Worm (Caenorhabditis elegans) whole organism, L3 larva: ENCODE measurements around the gene F28H6.6.

Experiments
- R02D3.7 ChIP-seq: fragments of 150-350 bp; optimal IDR thresholded peaks from 2 replicates; lab custom pipeline; 2014; ENCODE audit warnings: missing biosample characterization, missing genetic modification characterization
- ZK546.5 ChIP-seq: sonication (generic microtip); optimal IDR thresholded peaks from 2 replicates; lab custom pipeline; 2017; ENCODE audit warnings: missing biosample characterization, missing genetic modification characterization
- aly-2 ChIP-seq: fragments of 150-350 bp; optimal IDR thresholded peaks from 2 replicates; lab custom pipeline; 2014; ENCODE audit warnings: missing biosample characterization, missing genetic modification characterization
- ama-1 ChIP-seq: fragments of 150-350 bp; optimal IDR thresholded peaks from 2 replicates; lab custom pipeline; 2018
- ceh-28 ChIP-seq: fragments of 150-350 bp; optimal IDR thresholded peaks from 2 replicates; lab custom pipeline; 2014; ENCODE audit warnings: missing biosample characterization, missing genetic modification reagents, missing genetic modification characterization
- ceh-9 ChIP-seq: sonication (generic microtip); optimal IDR thresholded peaks from 2 replicates; lab custom pipeline; 2018; ENCODE audit warnings: missing biosample characterization, missing genetic modification characterization
- daf-12 ChIP-seq: fragments of 150-350 bp; optimal IDR thresholded peaks from 2 replicates; lab custom pipeline; 2014; ENCODE audit warnings: missing biosample characterization, missing genetic modification reagents, missing genetic modification characterization
- egl-27 ChIP-seq: sonication (generic microtip); optimal IDR thresholded peaks from 4 replicates; lab custom pipeline; 2017; ENCODE audit warnings: missing biosample characterization, missing genetic modification reagents, missing genetic modification characterization
- egl-5 ChIP-seq: fragments of 150-350 bp; optimal IDR thresholded peaks from 2 replicates; lab custom pipeline; 2017; ENCODE audit warnings: missing biosample characterization, missing genetic modification reagents, missing genetic modification characterization, inconsistent platforms
- elt-1 ChIP-seq: fragments of 150-350 bp; optimal IDR thresholded peaks from 2 replicates; lab custom pipeline; 2014; ENCODE audit warnings: missing biosample characterization, missing genetic modification characterization
- elt-2 ChIP-seq: sonication (generic microtip); optimal IDR thresholded peaks from 2 replicates; lab custom pipeline; 2016; ENCODE audit warnings: missing genetic modification reagents, mild to moderate bottlenecking, missing genetic modification characterization, missing compliant biosample characterization
- elt-3 ChIP-seq, 3 experiments: fragments of 150-350 bp in 1 of 3; sonication (generic microtip) in 2 of 3; optimal IDR thresholded peaks; 2 replicates in 2 of 3; 4 replicates in 1 of 3; lab custom pipeline; 2014 to 2017; ENCODE audit warnings: missing biosample characterization in 3 of 3, missing genetic modification characterization in 3 of 3
- eor-1 ChIP-seq, 2 experiments: fragments of 150-350 bp; optimal IDR thresholded peaks; 2 replicates each; lab custom pipeline; 2014 to 2018; ENCODE audit warnings: missing biosample characterization in 2 of 2, missing genetic modification characterization in 2 of 2
- fkh-10 ChIP-seq: sonication (generic microtip); optimal IDR thresholded peaks from 2 replicates; lab custom pipeline; 2017; ENCODE audit warnings: missing biosample characterization, missing genetic modification reagents, missing genetic modification characterization
- fkh-2 ChIP-seq: fragments of 150-350 bp; optimal IDR thresholded peaks from 2 replicates; lab custom pipeline; 2014; ENCODE audit warnings: missing biosample characterization, missing genetic modification reagents, missing genetic modification characterization
- fos-1 ChIP-seq: fragments of 150-350 bp; optimal IDR thresholded peaks from 2 replicates; lab custom pipeline; 2014; ENCODE audit warnings: missing biosample characterization, missing genetic modification characterization
- hmg-11 ChIP-seq: sonication (generic microtip); optimal IDR thresholded peaks from 2 replicates; lab custom pipeline; 2016; ENCODE audit warnings: missing genetic modification characterization, missing compliant biosample characterization
- jun-1 ChIP-seq: fragments of 150-350 bp; optimal IDR thresholded peaks from 2 replicates; lab custom pipeline; 2014; ENCODE audit warnings: missing biosample characterization, missing genetic modification reagents, missing genetic modification characterization
- lin-15B ChIP-seq: fragments of 150-350 bp; optimal IDR thresholded peaks from 2 replicates; lab custom pipeline; 2014; ENCODE audit warnings: missing biosample characterization, missing genetic modification characterization
- lin-39 ChIP-seq: fragments of 150-350 bp; optimal IDR thresholded peaks from 2 replicates; lab custom pipeline; 2018; ENCODE audit warnings: missing biosample characterization, missing genetic modification reagents, missing genetic modification characterization
- lsy-12 ChIP-seq: sonication (generic microtip); optimal IDR thresholded peaks from 2 replicates; lab custom pipeline; 2016; ENCODE audit warnings: mild to moderate bottlenecking, missing genetic modification characterization, missing compliant biosample characterization
- mdl-1 ChIP-seq: fragments of 150-350 bp; optimal IDR thresholded peaks from 2 replicates; lab custom pipeline; 2014; ENCODE audit warnings: missing biosample characterization, missing genetic modification characterization
- mml-1 ChIP-seq: fragments of 150-350 bp; sonication (generic microtip); optimal IDR thresholded peaks from 3 replicates; lab custom pipeline; 2014; ENCODE audit warnings: missing biosample characterization, missing genetic modification characterization
- nfya-1 ChIP-seq: sonication (generic microtip); optimal IDR thresholded peaks from 2 replicates; lab custom pipeline; 2017; ENCODE audit warnings: missing genetic modification characterization, mild to moderate bottlenecking, missing compliant biosample characterization, antibody characterized with exemption, moderate library complexity; ENCODE audit not compliant: insufficient read depth
- nhr-11 ChIP-seq: fragments of 150-350 bp; optimal IDR thresholded peaks from 2 replicates; lab custom pipeline; 2014; ENCODE audit warnings: missing biosample characterization, missing genetic modification characterization
- nhr-23 ChIP-seq: fragments of 150-350 bp; optimal IDR thresholded peaks from 2 replicates; lab custom pipeline; 2014; ENCODE audit warnings: missing biosample characterization, missing genetic modification reagents, missing genetic modification characterization
- nhr-237 ChIP-seq: fragments of 150-350 bp; optimal IDR thresholded peaks from 2 replicates; lab custom pipeline; 2014; ENCODE audit warnings: missing biosample characterization, missing genetic modification characterization
- nhr-25 ChIP-seq: sonication (generic microtip); optimal IDR thresholded peaks from 2 replicates; lab custom pipeline; 2017; ENCODE audit warnings: missing biosample characterization, missing genetic modification characterization
- nhr-28 ChIP-seq: fragments of 150-350 bp; optimal IDR thresholded peaks from 2 replicates; lab custom pipeline; 2014; ENCODE audit warnings: missing biosample characterization, missing genetic modification characterization
- nhr-43 ChIP-seq: sonication (generic microtip); optimal IDR thresholded peaks from 2 replicates; lab custom pipeline; 2016; ENCODE audit warnings: mild to moderate bottlenecking, missing genetic modification characterization, missing compliant biosample characterization; ENCODE audit not compliant: poor library complexity, severe bottlenecking
- nhr-67 ChIP-seq: fragments of 150-350 bp; optimal IDR thresholded peaks from 2 replicates; lab custom pipeline; 2014; ENCODE audit warnings: missing biosample characterization, missing genetic modification characterization
- nhr-76 ChIP-seq: fragments of 150-350 bp; sonication (generic microtip); optimal IDR thresholded peaks from 5 replicates; lab custom pipeline; 2014; ENCODE audit warnings: missing biosample characterization, missing genetic modification characterization
- pqm-1 ChIP-seq: fragments of 150-350 bp; optimal IDR thresholded peaks from 2 replicates; lab custom pipeline; 2017; ENCODE audit warnings: missing biosample characterization, missing genetic modification characterization, inconsistent platforms
- sea-2 ChIP-seq: fragments of 150-350 bp; sonication (generic microtip); optimal IDR thresholded peaks from 4 replicates; lab custom pipeline; 2014; ENCODE audit warnings: missing biosample characterization, missing genetic modification reagents, missing genetic modification characterization
- snpc-4 ChIP-seq: fragments of 150-350 bp; optimal IDR thresholded peaks from 2 replicates; lab custom pipeline; 2014; ENCODE audit warnings: missing biosample characterization, missing genetic modification characterization
- tbx-2 ChIP-seq: sonication (generic microtip); optimal IDR thresholded peaks from 2 replicates; lab custom pipeline; 2016; ENCODE audit warnings: mild to moderate bottlenecking, missing genetic modification characterization, missing compliant biosample characterization
- unc-39 ChIP-seq: sonication (generic microtip); optimal IDR thresholded peaks from 4 replicates; lab custom pipeline; 2017; ENCODE audit warnings: missing biosample characterization, missing genetic modification characterization
- unc-62 ChIP-seq: fragments of 150-350 bp; sonication (generic microtip); optimal IDR thresholded peaks from 4 replicates; lab custom pipeline; 2014; ENCODE audit warnings: missing biosample characterization, missing genetic modification reagents, missing genetic modification characterization
- zag-1 ChIP-seq: fragments of 150-350 bp; optimal IDR thresholded peaks from 2 replicates; lab custom pipeline; 2014; ENCODE audit warnings: missing biosample characterization, missing genetic modification characterization
- ztf-11 ChIP-seq: fragments of 150-350 bp; optimal IDR thresholded peaks from 2 replicates; lab custom pipeline; 2014; ENCODE audit warnings: missing biosample characterization, missing genetic modification characterization
- ztf-4 ChIP-seq: fragments of 150-350 bp; optimal IDR thresholded peaks from 2 replicates; lab custom pipeline; 2014; ENCODE audit warnings: missing biosample characterization, missing genetic modification characterization

F28H6.6 gene

ce11 chrX:14098618-14099118, 27.0 kb downstream of the F28H6.6 start, which contains the start of gene F16B12.4:
TSS of gene F16B12.4 (minus strand) at chrX:14098668.
- TF ChIP-seq ceh-28 (tag; lab: Kevin White, UChicago) (no peak), nfya-1 (tag; lab: Kevin White, UChicago) (peak; percentile 22), hmg-11 (peak; percentile 11)

- TF ChIP-seq ztf-4 (tag; lab: Kevin White, UChicago) (no peak), daf-12 (tag; lab: Kevin White, UChicago) (no peak), nhr-237 (tag; lab: Kevin White, UChicago) (no peak), elt-3 (tag; optimal IDR thresholded peaks at IDR 0.05; lab: Kevin White, UChicago) (no peak), lin-39 (tag; lab: Kevin White, UChicago) (no peak), lin-15B (tag; lab: Kevin White, UChicago) (no peak), eor-1 (tag; optimal IDR thresholded peaks at IDR 0.05; lab: Kevin White, UChicago) (no peak), fos-1 (tag; lab: Kevin White, UChicago) (no peak), lsy-12 (tag; lab: Kevin White, UChicago) (no peak)
Observed at ce11 chrX:14090990-14091389, 34.7 kb downstream of the F28H6.6 start.

ce11 chrX:14090089-14090488, 35.6 kb downstream of the F28H6.6 start, which contains the start of gene dsl-4:
TSS of gene dsl-4 (plus strand) at chrX:14090389.
- TF ChIP-seq hmg-11: no peak
- no peak for TF ChIP-seq lin-39 (tag; lab: Kevin White, UChicago)
- no peak for TF ChIP-seq jun-1
- no peak for TF ChIP-seq ztf-4 (tag; lab: Kevin White, UChicago)
- no peak for TF ChIP-seq egl-27 (tag; lab: Kevin White, UChicago)
- no peak for TF ChIP-seq sea-2 (GFP tag; lab: Kevin White, UChicago)
- TF ChIP-seq nhr-67: no peak

ce11 chrX:14085208-14085607, 40.5 kb downstream of the F28H6.6 start, which contains the start of gene F16B12.1:
TSS of gene F16B12.1 (plus strand) at chrX:14085508.
- TF ChIP-seq ama-1 (lab: Kevin White, UChicago): no peak
- no peak for TF ChIP-seq ceh-9 (tag; lab: Kevin White, UChicago)
- TF ChIP-seq elt-1 (tag; lab: Kevin White, UChicago): no peak
- TF ChIP-seq fkh-10: no peak
- TF ChIP-seq nhr-28 (tag; lab: Kevin White, UChicago): no peak
- no peak for TF ChIP-seq elt-2 (tag; lab: Kevin White, UChicago)
- TF ChIP-seq aly-2 (tag; lab: Kevin White, UChicago): no peak
- TF ChIP-seq nhr-25: no peak
- no peak for TF ChIP-seq eor-1 (tag; optimal IDR thresholded peaks at IDR 0.05; lab: Kevin White, UChicago)
- no peak for TF ChIP-seq mdl-1
- TF ChIP-seq pqm-1 (tag; lab: Kevin White, UChicago): no peak
- TF ChIP-seq nhr-76 (tag; lab: Kevin White, UChicago): no peak
- no peak for TF ChIP-seq ztf-11 (tag; lab: Kevin White, UChicago)
- TF ChIP-seq ceh-28 (tag; lab: Kevin White, UChicago): no peak
- no peak for TF ChIP-seq lsy-12 (tag; lab: Kevin White, UChicago)
- no peak for TF ChIP-seq zag-1 (tag; lab: Kevin White, UChicago)
- no peak for TF ChIP-seq fkh-2 (tag; lab: Kevin White, UChicago)
- TF ChIP-seq egl-27 (tag; lab: Kevin White, UChicago): no peak
- no peak for TF ChIP-seq elt-3 (tag; optimal IDR thresholded peaks at IDR 0.05; lab: Kevin White, UChicago)

ce11 chrX:14084230-14084629, 41.4 kb downstream of the F28H6.6 start, which contains the start of gene C33G3.6:
TSS of gene C33G3.6 (minus strand) at chrX:14084330.
- no peak for TF ChIP-seq nhr-11 (tag; lab: Kevin White, UChicago)
- TF ChIP-seq egl-5: peak; percentile 19
- no peak for TF ChIP-seq hmg-11

ce11 chrX:14078574-14078973, 47.1 kb downstream of the F28H6.6 start, which contains the start of gene C33G3.5:
TSS of gene C33G3.5 (minus strand) at chrX:14078674.
- TF ChIP-seq nhr-23 (no peak), ZK546.5 (tag; lab: Kevin White, UChicago) (no peak), unc-39 (tag; lab: Kevin White, UChicago) (no peak), aly-2 (tag; lab: Kevin White, UChicago) (no peak), elt-1 (tag; lab: Kevin White, UChicago) (no peak), ceh-9 (tag; lab: Kevin White, UChicago) (no peak), R02D3.7 (tag; lab: Kevin White, UChicago) (no peak), lin-39 (tag; lab: Kevin White, UChicago) (no peak), mml-1 (no peak), eor-1 (tag; optimal IDR thresholded peaks at IDR 0.05; lab: Kevin White, UChicago) (no peak), elt-2 (tag; lab: Kevin White, UChicago) (no peak), ama-1 (lab: Kevin White, UChicago) (no peak), nhr-43 (tag; lab: Kevin White, UChicago) (no peak), ceh-28 (tag; lab: Kevin White, UChicago) (no peak), snpc-4 (tag; lab: Kevin White, UChicago) (no peak), lin-15B (tag; lab: Kevin White, UChicago) (no peak), lsy-12 (tag; lab: Kevin White, UChicago) (no peak), unc-62 (GFP tag; lab: Kevin White, UChicago) (no peak), nhr-25 (no peak), tbx-2 (no peak)
